Fruit fly (Drosophila melanogaster) whole organism, embryonic: ENCODE results near the gene armi.
A peak's percentile ranks its signal among the peaks of the same experiment; 100 is the strongest.

Experiments used
- Abd-B ChIP-seq: fragments of 200-800 bp; sonication (Bioruptor generic); optimal IDR thresholded peaks from 2 replicates; lab custom pipeline; 2018; ENCODE audit warnings: missing biosample characterization, mild to moderate bottlenecking, missing genetic modification characterization, moderate library complexity
- Bdp1 ChIP-seq: fragments of 200-800 bp; sonication (Bioruptor generic); optimal IDR thresholded peaks from 3 replicates; lab custom pipeline; 2016; ENCODE audit warnings: missing biosample characterization, missing genetic modification characterization
- CG10209 ChIP-seq: fragments of 200-800 bp; sonication (Bioruptor generic); optimal IDR thresholded peaks from 3 replicates; lab custom pipeline; 2017; ENCODE audit warnings: missing biosample characterization, mild to moderate bottlenecking, missing genetic modification characterization, missing genetic modification reagents
- CG10366 ChIP-seq: fragments of 200-800 bp; sonication (Bioruptor generic); IDR thresholded peaks from 2 replicates; pipeline ENCODE4 v1.3.6; 2022; ENCODE audit warnings: missing biosample characterization, missing genetic modification characterization
- CG12104 ChIP-seq: fragments of 200-800 bp; sonication (Bioruptor generic); optimal IDR thresholded peaks from 3 replicates; lab custom pipeline; 2016; ENCODE audit warnings: missing biosample characterization, missing genetic modification characterization
- CG12391 ChIP-seq: fragments of 200-800 bp; sonication (Bioruptor generic); optimal IDR thresholded peaks from 3 replicates; lab custom pipeline; 2018; ENCODE audit warnings: missing biosample characterization, mild to moderate bottlenecking, missing genetic modification characterization, moderate library complexity
- CG13624 ChIP-seq: fragments of 200-800 bp; sonication (Bioruptor generic); optimal IDR thresholded peaks from 2 replicates; lab custom pipeline; 2016; ENCODE audit warnings: missing biosample characterization, missing genetic modification characterization
- CG14014 ChIP-seq: fragments of 200-800 bp; sonication (Bioruptor generic); IDR thresholded peaks from 2 replicates; pipeline ENCODE4 v1.3.6; 2022; ENCODE audit warnings: missing biosample characterization, missing genetic modification characterization
- CG14050 ChIP-seq: fragments of 200-800 bp; sonication (Bioruptor generic); IDR thresholded peaks from 3 replicates; pipeline ENCODE4 v1.3.6; 2022; ENCODE audit warnings: missing biosample characterization, missing genetic modification characterization
- CG14441 ChIP-seq: fragments of 200-800 bp; sonication (Bioruptor generic); IDR thresholded peaks from 2 replicates; pipeline ENCODE4 v1.3.6; 2022; ENCODE audit warnings: missing biosample characterization, missing genetic modification characterization
- CG1602 ChIP-seq: fragments of 200-800 bp; sonication (Bioruptor generic); optimal IDR thresholded peaks from 3 replicates; lab custom pipeline; 2016; ENCODE audit warnings: missing biosample characterization, missing genetic modification characterization
- CG18599 ChIP-seq: fragments of 200-800 bp; sonication (Bioruptor generic); optimal IDR thresholded peaks from 3 replicates; lab custom pipeline; 2017; ENCODE audit warnings: missing biosample characterization, missing genetic modification characterization, mild to moderate bottlenecking, moderate library complexity, missing genetic modification reagents
- CG30403 ChIP-seq: fragments of 200-800 bp; sonication (Bioruptor generic); optimal IDR thresholded peaks from 3 replicates; lab custom pipeline; 2016; ENCODE audit warnings: missing biosample characterization, missing genetic modification characterization
- CG34224 ChIP-seq: fragments of 200-800 bp; sonication (Bioruptor generic); IDR thresholded peaks from 3 replicates; pipeline ENCODE4 v1.3.6; 2022; ENCODE audit warnings: missing biosample characterization, missing genetic modification characterization; ENCODE audit not compliant: partially characterized antibody
- CG6765 ChIP-seq: fragments of 200-800 bp; sonication (Bioruptor generic); optimal IDR thresholded peaks from 3 replicates; lab custom pipeline; 2017; ENCODE audit warnings: missing biosample characterization, mild to moderate bottlenecking, missing genetic modification characterization
- CG8290 ChIP-seq, 3 experiments: fragments of 200-800 bp; sonication (Bioruptor generic); optimal IDR thresholded peaks; 2 replicates each; lab custom pipeline; 2016 to 2019; ENCODE audit warnings: missing biosample characterization in 3 of 3, missing genetic modification characterization in 3 of 3, mild to moderate bottlenecking in 2 of 3, moderate library complexity in 1 of 3
- CG8478 ChIP-seq: fragments of >200 bp; optimal IDR thresholded peaks from 2 replicates; lab custom pipeline; 2018
- CG8924 ChIP-seq: fragments of 200-800 bp; optimal IDR thresholded peaks from 3 replicates; lab custom pipeline; 2019; ENCODE audit warnings: missing biosample characterization, mild to moderate bottlenecking, missing genetic modification characterization, moderate library complexity
- CG9727 ChIP-seq: fragments of 200-800 bp; sonication (Bioruptor generic); optimal IDR thresholded peaks from 3 replicates; lab custom pipeline; 2017; ENCODE audit warnings: missing biosample characterization, mild to moderate bottlenecking, missing genetic modification characterization
- CoRest ChIP-seq: fragments of 200-800 bp; sonication (Bioruptor generic); optimal IDR thresholded peaks from 3 replicates; lab custom pipeline; 2018; ENCODE audit warnings: missing biosample characterization, mild to moderate bottlenecking, missing genetic modification characterization, moderate library complexity
- CrebB ChIP-seq: fragments of 200-800 bp; sonication (Bioruptor generic); optimal IDR thresholded peaks from 3 replicates; lab custom pipeline; 2018; ENCODE audit warnings: missing biosample characterization, mild to moderate bottlenecking, missing genetic modification characterization
- Dbx ChIP-seq: fragments of 200-800 bp; sonication (Bioruptor generic); IDR thresholded peaks from 3 replicates; pipeline ENCODE4 v1.3.6; 2022; ENCODE audit warnings: missing biosample characterization, missing genetic modification characterization
- Dek ChIP-seq: fragments of 200-800 bp; sonication (Bioruptor generic); optimal IDR thresholded peaks from 3 replicates; lab custom pipeline; 2019; ENCODE audit warnings: missing biosample characterization, mild to moderate bottlenecking, missing genetic modification characterization, moderate library complexity
- Dfd ChIP-seq, 2 experiments: fragments of >200 bp; optimal IDR thresholded peaks; 2 replicates each; lab custom pipeline; 2017; ENCODE audit warnings: missing biosample characterization in 2 of 2, missing genetic modification characterization in 2 of 2
- E2f1 ChIP-seq: fragments of 200-800 bp; sonication (Bioruptor generic); IDR thresholded peaks from 2 replicates; pipeline ENCODE4 v1.3.6; 2022; ENCODE audit warnings: missing biosample characterization, missing genetic modification characterization
- Gug ChIP-seq: fragments of 200-800 bp; sonication (Bioruptor generic); IDR thresholded peaks from 4 replicates; pipeline ENCODE4 v1.3.6; 2022; ENCODE audit warnings: missing biosample characterization, missing genetic modification characterization
- Hand ChIP-seq: fragments of 200-800 bp; sonication (Bioruptor generic); optimal IDR thresholded peaks from 2 replicates; lab custom pipeline; 2017; ENCODE audit warnings: mild to moderate bottlenecking, missing biosample characterization, missing genetic modification reagents, missing genetic modification characterization
- NfI ChIP-seq: fragments of 200-800 bp; sonication (Bioruptor generic); optimal IDR thresholded peaks from 3 replicates; lab custom pipeline; 2018; ENCODE audit warnings: missing biosample characterization, mild to moderate bottlenecking, missing genetic modification characterization, moderate library complexity
- Ptx1 ChIP-seq: fragments of 200-800 bp; sonication (Bioruptor generic); IDR thresholded peaks from 2 replicates; pipeline ENCODE4 v1.3.6; 2022; ENCODE audit warnings: missing biosample characterization, missing genetic modification characterization
- Rfx ChIP-seq: fragments of 200-800 bp; sonication (Bioruptor generic); IDR thresholded peaks from 2 replicates; pipeline ENCODE4 v1.3.6; 2022; ENCODE audit warnings: missing biosample characterization, missing genetic modification characterization
- Taf1 ChIP-seq: fragments of 200-800 bp; sonication (Bioruptor generic); IDR thresholded peaks from 2 replicates; pipeline ENCODE4 v1.3.6; 2022; ENCODE audit warnings: missing biosample characterization, missing genetic modification characterization
- Xbp1 ChIP-seq: fragments of 200-800 bp; sonication (Bioruptor generic); optimal IDR thresholded peaks from 3 replicates; lab custom pipeline; 2016; ENCODE audit warnings: missing biosample characterization, mild to moderate bottlenecking, missing genetic modification characterization
- ac ChIP-seq: fragments of 200-800 bp; sonication (Bioruptor generic); optimal IDR thresholded peaks from 3 replicates; lab custom pipeline; 2017; ENCODE audit warnings: missing biosample characterization, mild to moderate bottlenecking, missing genetic modification characterization
- dmrt99B ChIP-seq: fragments of 200-800 bp; sonication (Bioruptor generic); optimal IDR thresholded peaks from 2 replicates; lab custom pipeline; 2018; ENCODE audit warnings: missing biosample characterization, mild to moderate bottlenecking, missing genetic modification characterization, moderate library complexity
- dysf ChIP-seq: fragments of 200-800 bp; sonication (Bioruptor generic); IDR thresholded peaks from 3 replicates; pipeline ENCODE4 v1.3.6; 2022; ENCODE audit warnings: missing biosample characterization, missing genetic modification characterization
- esg ChIP-seq: fragments of 200-800 bp; sonication (Bioruptor generic); conservative IDR thresholded peaks from 2 replicates; pipeline ENCODE4 v1.3.6; 2022; ENCODE audit warnings: missing biosample characterization, missing genetic modification characterization
- her ChIP-seq: fragments of 200-800 bp; sonication (Bioruptor generic); optimal IDR thresholded peaks from 2 replicates; lab custom pipeline; 2016; ENCODE audit warnings: missing biosample characterization, missing genetic modification characterization
- lab ChIP-seq: fragments of 200-800 bp; sonication (Bioruptor generic); optimal IDR thresholded peaks from 3 replicates; lab custom pipeline; 2017; ENCODE audit warnings: missing biosample characterization, missing genetic modification characterization, mild to moderate bottlenecking, moderate library complexity, missing genetic modification reagents
- lmd ChIP-seq: fragments of 200-800 bp; sonication (Bioruptor generic); IDR thresholded peaks from 2 replicates; pipeline ENCODE4 v1.3.6; 2022; ENCODE audit warnings: missing biosample characterization, missing genetic modification characterization
- pita ChIP-seq: fragments of 200-800 bp; sonication (Bioruptor generic); optimal IDR thresholded peaks from 2 replicates; lab custom pipeline; 2017; ENCODE audit warnings: missing biosample characterization, mild to moderate bottlenecking, missing genetic modification characterization
- pzg ChIP-seq: fragments of 200-800 bp; sonication (Bioruptor generic); optimal IDR thresholded peaks from 3 replicates; lab custom pipeline; 2018; ENCODE audit warnings: missing biosample characterization, mild to moderate bottlenecking, missing genetic modification characterization, moderate library complexity
- ro ChIP-seq: fragments of 200-800 bp; sonication (Bioruptor generic); IDR thresholded peaks from 2 replicates; pipeline ENCODE4 v1.3.6; 2022; ENCODE audit warnings: missing biosample characterization, missing genetic modification characterization
- seq ChIP-seq: fragments of 200-800 bp; sonication (Bioruptor generic); IDR thresholded peaks from 2 replicates; pipeline ENCODE4 v1.3.6; 2022; ENCODE audit warnings: missing biosample characterization, missing genetic modification characterization
- tio ChIP-seq: fragments of 200-800 bp; sonication (Bioruptor generic); optimal IDR thresholded peaks from 2 replicates; lab custom pipeline; 2017; ENCODE audit warnings: missing biosample characterization, missing genetic modification characterization, inconsistent platforms
- trem ChIP-seq: fragments of 200-800 bp; optimal IDR thresholded peaks from 3 replicates; lab custom pipeline; 2019; ENCODE audit warnings: missing biosample characterization, mild to moderate bottlenecking, missing genetic modification characterization, moderate library complexity

The armi gene

DNA sequence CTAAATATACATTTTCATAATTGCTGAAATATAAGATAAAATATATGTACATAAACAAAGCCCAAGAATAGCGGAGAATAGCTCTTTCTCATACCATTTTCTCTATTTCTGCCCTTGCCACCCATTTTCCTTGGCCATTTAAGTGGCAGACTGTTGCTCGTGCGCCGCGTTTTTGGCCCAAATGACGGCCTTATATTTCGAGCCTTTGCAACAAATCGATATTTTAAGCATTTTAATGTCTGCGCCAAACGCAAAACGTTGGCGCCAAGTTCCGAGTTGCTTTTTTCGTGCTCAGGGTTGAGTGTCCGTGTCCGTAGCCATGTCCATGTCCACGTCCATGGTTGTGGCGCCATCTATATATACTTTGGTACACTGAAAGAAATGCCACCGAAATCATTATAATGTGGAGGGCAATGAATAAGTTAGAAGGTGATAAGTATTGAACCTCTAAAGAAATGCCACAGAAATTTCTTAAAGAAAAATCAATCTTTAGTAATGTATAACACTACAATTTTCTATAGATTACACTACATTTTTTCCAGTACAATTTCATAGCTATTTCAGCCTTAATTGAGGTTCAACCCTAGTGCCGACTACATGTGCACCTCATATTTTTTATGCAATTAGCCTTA, 31.1 kb downstream of the armi start (continued):
- TF ChIP-seq CG18599 (GFP tag; lab: Kevin White, UChicago) (peak; percentile 66), CG14014 (GFP tag; lab: Robert Waterston, UW) (peak; percentile 27; the same call in 1 of the 2 replicates), trem (tag; lab: Kevin White, UChicago) (no peak), ac (no peak), Hand (GFP tag; lab: Kevin White, UChicago) (peak; percentile 53), tio (GFP tag; lab: Kevin White, UChicago) (peak; percentile 20), CG12391 (tag; lab: Kevin White, UChicago) (peak; percentile 43), CG13624 (GFP tag; lab: Kevin White, UChicago) (no peak), Bdp1 (no peak), CG30403 (GFP tag; lab: Kevin White, UChicago) (peak; percentile 32), pzg (GFP tag; lab: Kevin White, UChicago) (no peak), CG8924 (tag; lab: Kevin White, UChicago) (peak; percentile 24), esg (GFP tag; lab: Robert Waterston, UW) (0 out of 2 replicates have a peak, but pooled peaks have one; percentile 20), Dfd (GFP tag; optimal IDR thresholded peaks at IDR 0.05; lab: Kevin White, UChicago) (no peak), Dbx (GFP tag; lab: Robert Waterston, UW) (0 out of 3 replicates have a peak, but pooled peaks have one; percentile 5), CG10366 (peak; percentile 42), seq (peak; percentile 56; the same call in 1 of the 2 replicates), Abd-B (GFP tag; lab: Kevin White, UChicago) (peak; percentile 15), Xbp1 (GFP tag; lab: Kevin White, UChicago) (peak; percentile 2), CG9727 (GFP tag; lab: Kevin White, UChicago) (peak; percentile 5), pita (no peak), CG14050 (GFP tag; lab: Robert Waterston, UW) (no peak), lab (peak; percentile 58), Gug (GFP tag; lab: Robert Waterston, UW) (0 out of 4 replicates have a peak, but pooled peaks have one; percentile 15), Rfx (GFP tag; lab: Robert Waterston, UW) (0 out of 2 replicates have a peak, but pooled peaks have one; percentile 27), CG1602 (GFP tag; lab: Kevin White, UChicago) (no peak), her (no peak), Taf1 (GFP tag; lab: Robert Waterston, UW) (0 out of 2 replicates have a peak, but pooled peaks have one; percentile 28), E2f1 (GFP tag; lab: Robert Waterston, UW) (peak; percentile 29; the same call in 1 of the 2 replicates), CG8478 (lab: Kevin White, UChicago) (no peak), Ptx1 (GFP tag; lab: Robert Waterston, UW) (peak; percentile 43), CG10209 (GFP tag; lab: Kevin White, UChicago) (peak; percentile 25), CG12104 (GFP tag; lab: Kevin White, UChicago) (no peak), CG8290 (GFP tag; optimal IDR thresholded peaks at IDR 0.05; lab: Kevin White, UChicago) (no peak), CG8290 (tag; optimal IDR thresholded peaks at IDR 0.05; lab: Kevin White, UChicago) (peak in 1 of 2 experiments; percentile 43), CoRest (tag; lab: Kevin White, UChicago) (peak; percentile 22), ro (no peak), dysf (GFP tag; lab: Robert Waterston, UW) (peak; percentile 39; the same call in 1 of the 3 replicates), CrebB (no peak), Dek (tag; lab: Kevin White, UChicago) (peak; percentile 24), CG6765 (GFP tag; lab: Kevin White, UChicago) (no peak), dmrt99B (tag; lab: Kevin White, UChicago) (peak; percentile 45), lmd (GFP tag; lab: Robert Waterston, UW) (peak; percentile 18; the same call in 1 of the 2 replicates), NfI (GFP tag; lab: Kevin White, UChicago) (peak; percentile 15), CG14441 (GFP tag; lab: Robert Waterston, UW) (0 out of 2 replicates have a peak, but pooled peaks have one; percentile 26), CG34224 (no peak)
